Worm (Caenorhabditis elegans) whole organism, L2 larva: ENCODE data around the gene str-39.

Experiments
- egl-27 ChIP-seq: sonication (generic microtip); optimal IDR thresholded peaks from 3 replicates; lab custom pipeline; 2017; ENCODE audit warnings: missing biosample characterization, missing genetic modification reagents, missing genetic modification characterization
- elt-1 ChIP-seq: fragments of 150-350 bp; optimal IDR thresholded peaks from 2 replicates; lab custom pipeline; 2014; ENCODE audit warnings: missing biosample characterization, missing genetic modification characterization
- lin-13 ChIP-seq: fragments of 150-350 bp; optimal IDR thresholded peaks from 2 replicates; lab custom pipeline; 2014; ENCODE audit warnings: missing biosample characterization, missing genetic modification reagents, missing genetic modification characterization
- nhr-77 ChIP-seq: fragments of 150-350 bp; optimal IDR thresholded peaks from 2 replicates; lab custom pipeline; 2014; ENCODE audit warnings: missing biosample characterization, missing genetic modification characterization
- snpc-4 ChIP-seq: fragments of 150-350 bp; optimal IDR thresholded peaks from 2 replicates; lab custom pipeline; 2014; ENCODE audit warnings: missing biosample characterization, missing genetic modification characterization
- ztf-4 ChIP-seq: fragments of 150-350 bp; optimal IDR thresholded peaks from 2 replicates; lab custom pipeline; 2014; ENCODE audit warnings: missing biosample characterization, missing genetic modification characterization

DNA sequence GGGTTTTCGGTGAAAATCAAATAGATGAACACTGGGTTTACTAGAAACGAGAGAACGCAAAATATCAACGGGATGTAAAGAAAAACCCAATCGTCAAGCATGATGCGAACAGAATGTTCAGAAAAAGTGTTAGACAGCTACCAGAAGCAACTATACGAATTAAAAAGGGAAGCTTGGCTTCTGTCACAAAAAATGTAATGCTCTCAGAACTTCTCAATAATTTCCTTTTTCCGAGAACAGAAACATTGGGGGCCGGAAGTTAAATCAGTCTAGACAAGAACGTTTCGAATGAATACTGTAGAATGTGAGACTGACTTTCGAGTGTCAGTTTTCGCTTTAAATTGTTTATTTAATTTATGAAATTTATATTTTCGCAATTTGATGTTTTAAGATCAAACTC lies 20.0 kb downstream of the str-39 start, which contains the start of gene srj-54:
- no peak for TF ChIP-seq lin-13
- no peak for TF ChIP-seq elt-1 (tag; lab: Kevin White, UChicago)
- no peak for TF ChIP-seq ztf-4 (tag; lab: Kevin White, UChicago)
- no peak for TF ChIP-seq nhr-77
- no peak for TF ChIP-seq egl-27 (tag; lab: Kevin White, UChicago)
- TF ChIP-seq snpc-4 (tag; lab: Kevin White, UChicago), result no peak
